Fruit fly (Drosophila melanogaster) whole organism, larva: ENCODE measurements around the gene CG9449.
"Not testable (repeated sequence)": the region's sequence is repeated elsewhere in the genome, so short reads cannot be mapped to it uniquely, and the experiment has no call there.

Experiments used
- noc ChIP-seq: fragments of 200-800 bp; sonication (Bioruptor generic); optimal IDR thresholded peaks from 3 replicates; lab custom pipeline; 2019; ENCODE audit warnings: missing biosample characterization, mild to moderate bottlenecking, missing genetic modification characterization, moderate library complexity

The CG9449 gene

dm6 chr3L:19495991-19496588 lies 1.4 kb downstream of the CG9449 start:
- TF ChIP-seq noc (tag; lab: Kevin White, UChicago) = peak; percentile 40

- peak; percentile 11 for TF ChIP-seq noc (tag; lab: Kevin White, UChicago)
These were observed 2.6 kb downstream of the CG9449 start for dm6 chr3L:19494954-19495353.

- not testable (repeated sequence) for TF ChIP-seq noc (tag; lab: Kevin White, UChicago)
These were observed 10.3 kb downstream of the CG9449 start, which contains the start of gene CG32212 for dm6 chr3L:19487260-19487659. Gene CG32212, plus strand, starts transcription at chr3L:19487560.

- TF ChIP-seq noc (tag; lab: Kevin White, UChicago) = no peak
These were observed 11.1 kb downstream of the CG9449 start, which contains the start of gene brv1 for dm6 chr3L:19486398-19486797. Gene brv1, minus strand, starts transcription at chr3L:19486498.

- no peak for TF ChIP-seq noc (tag; lab: Kevin White, UChicago)
These were observed 14.5 kb downstream of the CG9449 start for dm6 chr3L:19483007-19483406.

dm6 chr3L:19482014-19482413 lies 15.5 kb downstream of the CG9449 start:
- no peak for TF ChIP-seq noc (tag; lab: Kevin White, UChicago)

dm6 chr3L:19481209-19481608 lies 16.3 kb downstream of the CG9449 start:
- TF ChIP-seq noc (tag; lab: Kevin White, UChicago) = no peak

- TF ChIP-seq noc (tag; lab: Kevin White, UChicago) = not testable (repeated sequence)
These were observed 22.0 kb downstream of the CG9449 start, which contains the start of the genes CG18294 and CG32213 for dm6 chr3L:19475478-19475877. Gene CG18294, minus strand, starts transcription at chr3L:19475578. Gene CG32213, plus strand, starts transcription at chr3L:19475839.

dm6 chr3L:19472128-19472527 lies 25.4 kb downstream of the CG9449 start, which contains the start of the genes 825-Oak and CG12519:
Gene 825-Oak, minus strand, starts transcription at chr3L:19472228.
Gene CG12519, plus strand, starts transcription at chr3L:19472491.
- not testable (repeated sequence) for TF ChIP-seq noc (tag; lab: Kevin White, UChicago)

- not testable (repeated sequence) for TF ChIP-seq noc (tag; lab: Kevin White, UChicago)
These were observed 30.5 kb downstream of the CG9449 start, which contains the start of the genes CG14096 and CG32214 for dm6 chr3L:19466979-19467378. Gene CG14096, minus strand, starts transcription at chr3L:19467079. Gene CG32214, plus strand, starts transcription at chr3L:19467346.

dm6 chr3L:19464659-19465058 lies 32.9 kb downstream of the CG9449 start, which contains the start of gene CG14095:
Gene CG14095, minus strand, starts transcription at chr3L:19464759.
- TF ChIP-seq noc (tag; lab: Kevin White, UChicago) = no peak

- TF ChIP-seq noc (tag; lab: Kevin White, UChicago) = no peak
These were observed 50.9 kb downstream of the CG9449 start, which contains the start of the genes CG33062 and Chd3 for dm6 chr3L:19446394-19447349. Gene CG33062, minus strand, starts transcription at chr3L:19446444. Gene Chd3, plus strand, starts transcription at chr3L:19447173.

- TF ChIP-seq noc (tag; lab: Kevin White, UChicago) = no peak
These were observed 53.4 kb downstream of the CG9449 start for dm6 chr3L:19444092-19444491.

dm6 chr3L:19442239-19442638 lies 55.3 kb downstream of the CG9449 start:
- TF ChIP-seq noc (tag; lab: Kevin White, UChicago) = no peak
